Fruit fly (Drosophila melanogaster) whole organism, embryonic: Measurements from ENCODE around the gene CG17198.
A peak's percentile ranks its signal among the peaks of the same experiment; 100 is the strongest.

Source experiments
- Adf1 ChIP-seq: fragments of 200-800 bp; sonication (Bioruptor generic); IDR thresholded peaks from 2 replicates; pipeline ENCODE4 v1.3.6; 2022; ENCODE audit warnings: missing biosample characterization, missing genetic modification characterization
- Atf3 ChIP-seq: fragments of 200-800 bp; sonication (Bioruptor generic); optimal IDR thresholded peaks from 3 replicates; lab custom pipeline; 2016; ENCODE audit warnings: missing biosample characterization, missing genetic modification characterization
- B-H2 ChIP-seq: fragments of 200-800 bp; sonication (Bioruptor generic); optimal IDR thresholded peaks from 2 replicates; lab custom pipeline; 2018; ENCODE audit warnings: missing biosample characterization, mild to moderate bottlenecking, missing genetic modification characterization
- Bdp1 ChIP-seq: fragments of 200-800 bp; sonication (Bioruptor generic); optimal IDR thresholded peaks from 3 replicates; lab custom pipeline; 2016; ENCODE audit warnings: missing biosample characterization, missing genetic modification characterization
- CG10147 ChIP-seq: fragments of 200-800 bp; sonication (Bioruptor generic); optimal IDR thresholded peaks from 2 replicates; lab custom pipeline; 2019; ENCODE audit warnings: missing biosample characterization, mild to moderate bottlenecking, missing genetic modification characterization, moderate library complexity
- CG11093 ChIP-seq: fragments of 200-800 bp; sonication (Bioruptor generic); IDR thresholded peaks from 3 replicates; pipeline ENCODE4 v1.3.6; 2022; ENCODE audit warnings: missing biosample characterization, missing genetic modification characterization
- CG12104 ChIP-seq: fragments of 200-800 bp; sonication (Bioruptor generic); optimal IDR thresholded peaks from 3 replicates; lab custom pipeline; 2016; ENCODE audit warnings: missing biosample characterization, missing genetic modification characterization
- CG12299 ChIP-seq: fragments of 200-800 bp; sonication (Bioruptor generic); optimal IDR thresholded peaks from 2 replicates; lab custom pipeline; 2018; ENCODE audit warnings: missing biosample characterization, mild to moderate bottlenecking, missing genetic modification characterization
- CG13296 ChIP-seq: fragments of 200-800 bp; sonication (Bioruptor generic); optimal IDR thresholded peaks from 3 replicates; lab custom pipeline; 2018; ENCODE audit warnings: missing biosample characterization, mild to moderate bottlenecking, missing genetic modification characterization
- CG13775 ChIP-seq: fragments of 200-800 bp; sonication (Bioruptor generic); optimal IDR thresholded peaks from 3 replicates; lab custom pipeline; 2017; ENCODE audit warnings: missing biosample characterization, mild to moderate bottlenecking, missing genetic modification characterization
- CG17359 ChIP-seq: fragments of 200-800 bp; sonication (Bioruptor generic); optimal IDR thresholded peaks from 3 replicates; lab custom pipeline; 2018; ENCODE audit warnings: missing biosample characterization, mild to moderate bottlenecking, missing genetic modification characterization, moderate library complexity
- CG31388 ChIP-seq: fragments of 200-800 bp; sonication (Bioruptor generic); optimal IDR thresholded peaks from 2 replicates; lab custom pipeline; 2016; ENCODE audit warnings: missing biosample characterization, missing genetic modification characterization
- CG43689 ChIP-seq: fragments of 200-800 bp; sonication (Bioruptor generic); IDR thresholded peaks from 2 replicates; pipeline ENCODE4 v1.3.6; 2022; ENCODE audit warnings: missing biosample characterization, missing genetic modification characterization
- CG6254 ChIP-seq: fragments of 200-800 bp; sonication (Bioruptor generic); optimal IDR thresholded peaks from 3 replicates; lab custom pipeline; 2017; ENCODE audit warnings: mild to moderate bottlenecking, missing biosample characterization, missing genetic modification reagents, missing genetic modification characterization
- CG6683 ChIP-seq: fragments of 200-800 bp; sonication (Bioruptor generic); optimal IDR thresholded peaks from 2 replicates; lab custom pipeline; 2017; ENCODE audit warnings: missing biosample characterization, mild to moderate bottlenecking, missing genetic modification characterization, missing genetic modification reagents
- CG6689 ChIP-seq: fragments of 200-800 bp; sonication (Bioruptor generic); IDR thresholded peaks from 2 replicates; pipeline ENCODE4 v1.3.6; 2022; ENCODE audit warnings: missing biosample characterization, missing genetic modification characterization
- CG8478 ChIP-seq: fragments of >200 bp; optimal IDR thresholded peaks from 2 replicates; lab custom pipeline; 2018
- CG8944 ChIP-seq: fragments of 200-800 bp; sonication (Bioruptor generic); optimal IDR thresholded peaks from 3 replicates; lab custom pipeline; 2016; ENCODE audit warnings: missing biosample characterization, missing genetic modification characterization
- CG9817 ChIP-seq: fragments of 200-800 bp; sonication (Bioruptor generic); optimal IDR thresholded peaks from 2 replicates; lab custom pipeline; 2018; ENCODE audit warnings: missing biosample characterization, mild to moderate bottlenecking, missing genetic modification characterization, moderate library complexity
- CHES-1-like ChIP-seq: fragments of 200-800 bp; sonication (Bioruptor generic); optimal IDR thresholded peaks from 2 replicates; lab custom pipeline; 2016; ENCODE audit warnings: missing biosample characterization, missing genetic modification characterization
- Dek ChIP-seq: fragments of 200-800 bp; sonication (Bioruptor generic); optimal IDR thresholded peaks from 3 replicates; lab custom pipeline; 2019; ENCODE audit warnings: missing biosample characterization, mild to moderate bottlenecking, missing genetic modification characterization, moderate library complexity
- Dfd ChIP-seq, 2 experiments: fragments of >200 bp; optimal IDR thresholded peaks; 2 replicates each; lab custom pipeline; 2017; ENCODE audit warnings: missing biosample characterization in 2 of 2, missing genetic modification characterization in 2 of 2
- Elba2 ChIP-seq: fragments of 200-800 bp; sonication (Bioruptor generic); optimal IDR thresholded peaks from 3 replicates; lab custom pipeline; 2016; ENCODE audit warnings: missing biosample characterization, missing genetic modification characterization
- Hmx ChIP-seq: fragments of 200-800 bp; sonication (Bioruptor generic); optimal IDR thresholded peaks from 2 replicates; lab custom pipeline; 2016; ENCODE audit warnings: missing biosample characterization, missing genetic modification characterization
- Kr ChIP-seq: fragments of 200-800 bp; sonication (Bioruptor generic); optimal IDR thresholded peaks from 2 replicates; lab custom pipeline; 2017; ENCODE audit warnings: missing biosample characterization, mild to moderate bottlenecking, missing genetic modification characterization
- Lhr ChIP-seq: fragments of 200-800 bp; sonication (Bioruptor generic); optimal IDR thresholded peaks from 3 replicates; lab custom pipeline; 2017; ENCODE audit warnings: mild to moderate bottlenecking, missing biosample characterization, missing genetic modification reagents, missing genetic modification characterization
- Nf-YC ChIP-seq: fragments of 200-800 bp; optimal IDR thresholded peaks from 3 replicates; lab custom pipeline; 2019; ENCODE audit warnings: missing biosample characterization, mild to moderate bottlenecking, missing genetic modification characterization, moderate library complexity
- Spps ChIP-seq: fragments of 200-800 bp; sonication (Bioruptor generic); optimal IDR thresholded peaks from 2 replicates; lab custom pipeline; 2018; ENCODE audit warnings: missing biosample characterization, mild to moderate bottlenecking, missing genetic modification characterization
- Stat92E ChIP-seq, 3 experiments: fragments of >200 bp in 2 of 3; fragments of 200-800 bp in 1 of 3; sonication (Bioruptor generic) in 1 of 3; optimal IDR thresholded peaks; 2 replicates each; lab custom pipeline; 2017 to 2019; ENCODE audit warnings: missing biosample characterization in 3 of 3, missing genetic modification characterization in 3 of 3, mild to moderate bottlenecking in 1 of 3, moderate library complexity in 1 of 3
- Tbp ChIP-seq: fragments of >200 bp; optimal IDR thresholded peaks from 2 replicates; lab custom pipeline; 2018; ENCODE audit warnings: missing biosample characterization, missing genetic modification characterization
- Trl ChIP-seq, 3 experiments: fragments of >200 bp in 2 of 3; fragments of 200-800 bp in 1 of 3; sonication (Bioruptor generic) in 1 of 3; optimal IDR thresholded peaks; 2 replicates in 1 of 3; 3 replicates in 2 of 3; lab custom pipeline; 2016 to 2017; ENCODE audit warnings: missing biosample characterization in 1 of 3, missing genetic modification characterization in 1 of 3
- abd-A ChIP-seq: fragments of 200-800 bp; sonication (Bioruptor generic); optimal IDR thresholded peaks from 3 replicates; lab custom pipeline; 2019; ENCODE audit warnings: missing biosample characterization, mild to moderate bottlenecking, missing genetic modification characterization, moderate library complexity
- bcd ChIP-seq: fragments of 200-800 bp; sonication (Bioruptor generic); optimal IDR thresholded peaks from 2 replicates; lab custom pipeline; 2017; ENCODE audit warnings: missing biosample characterization, mild to moderate bottlenecking, missing genetic modification characterization
- chinmo ChIP-seq: fragments of 200-800 bp; sonication (Bioruptor generic); IDR thresholded peaks from 4 replicates; pipeline ENCODE4 v1.3.6; 2022; ENCODE audit warnings: missing biosample characterization, missing genetic modification characterization; ENCODE audit not compliant: partially characterized antibody
- croc ChIP-seq: fragments of 200-800 bp; sonication (Bioruptor generic); conservative IDR thresholded peaks from 3 replicates; pipeline ENCODE4 v1.3.6; 2022; ENCODE audit warnings: missing biosample characterization, missing genetic modification characterization
- cwo ChIP-seq: fragments of 200-800 bp; sonication (Bioruptor generic); optimal IDR thresholded peaks from 3 replicates; lab custom pipeline; 2017; ENCODE audit warnings: missing biosample characterization, missing genetic modification characterization, mild to moderate bottlenecking, moderate library complexity, missing genetic modification reagents
- dm ChIP-seq: fragments of 200-800 bp; sonication (Bioruptor generic); optimal IDR thresholded peaks from 3 replicates; lab custom pipeline; 2016; ENCODE audit warnings: missing biosample characterization, missing genetic modification characterization
- fd102C ChIP-seq: fragments of 200-800 bp; sonication (Bioruptor generic); optimal IDR thresholded peaks from 2 replicates; lab custom pipeline; 2018; ENCODE audit warnings: missing biosample characterization, mild to moderate bottlenecking, missing genetic modification characterization, moderate library complexity
- fd96Cb ChIP-seq: fragments of 200-800 bp; sonication (Bioruptor generic); optimal IDR thresholded peaks from 2 replicates; lab custom pipeline; 2018; ENCODE audit warnings: missing biosample characterization, mild to moderate bottlenecking, missing genetic modification characterization, moderate library complexity
- jing ChIP-seq: fragments of 200-800 bp; sonication (Bioruptor generic); optimal IDR thresholded peaks from 2 replicates; lab custom pipeline; 2018; ENCODE audit warnings: missing biosample characterization, mild to moderate bottlenecking, missing genetic modification characterization
- kay ChIP-seq: fragments of 200-800 bp; sonication (Bioruptor generic); optimal IDR thresholded peaks from 2 replicates; lab custom pipeline; 2016; ENCODE audit warnings: missing biosample characterization, missing genetic modification characterization
- run ChIP-seq: fragments of 200-800 bp; sonication (Bioruptor generic); optimal IDR thresholded peaks from 3 replicates; lab custom pipeline; 2018; ENCODE audit warnings: missing biosample characterization, mild to moderate bottlenecking, missing genetic modification characterization
- salm ChIP-seq: fragments of 200-800 bp; sonication (Bioruptor generic); optimal IDR thresholded peaks from 2 replicates; lab custom pipeline; 2018; ENCODE audit warnings: missing biosample characterization, mild to moderate bottlenecking, missing genetic modification characterization
- scrt ChIP-seq: fragments of 200-800 bp; sonication (Bioruptor generic); optimal IDR thresholded peaks from 2 replicates; lab custom pipeline; 2018; ENCODE audit warnings: missing biosample characterization, mild to moderate bottlenecking, missing genetic modification characterization, moderate library complexity
- toy ChIP-seq: fragments of 200-800 bp; sonication (Bioruptor generic); IDR thresholded peaks from 2 replicates; pipeline ENCODE4 v1.3.6; 2022; ENCODE audit warnings: missing biosample characterization, missing genetic modification characterization
- trh ChIP-seq: fragments of 200-800 bp; sonication (Bioruptor generic); optimal IDR thresholded peaks from 2 replicates; lab custom pipeline; 2016; ENCODE audit warnings: missing biosample characterization, missing genetic modification characterization
- usp ChIP-seq: fragments of >200 bp; optimal IDR thresholded peaks from 2 replicates; lab custom pipeline; 2017; ENCODE audit warnings: missing biosample characterization, missing genetic modification characterization
- zfh1 ChIP-seq: fragments of 200-800 bp; sonication (Bioruptor generic); IDR thresholded peaks from 3 replicates; pipeline ENCODE4 v1.3.6; 2022; ENCODE audit warnings: missing biosample characterization, missing genetic modification characterization

Gene CG17198

DNA sequence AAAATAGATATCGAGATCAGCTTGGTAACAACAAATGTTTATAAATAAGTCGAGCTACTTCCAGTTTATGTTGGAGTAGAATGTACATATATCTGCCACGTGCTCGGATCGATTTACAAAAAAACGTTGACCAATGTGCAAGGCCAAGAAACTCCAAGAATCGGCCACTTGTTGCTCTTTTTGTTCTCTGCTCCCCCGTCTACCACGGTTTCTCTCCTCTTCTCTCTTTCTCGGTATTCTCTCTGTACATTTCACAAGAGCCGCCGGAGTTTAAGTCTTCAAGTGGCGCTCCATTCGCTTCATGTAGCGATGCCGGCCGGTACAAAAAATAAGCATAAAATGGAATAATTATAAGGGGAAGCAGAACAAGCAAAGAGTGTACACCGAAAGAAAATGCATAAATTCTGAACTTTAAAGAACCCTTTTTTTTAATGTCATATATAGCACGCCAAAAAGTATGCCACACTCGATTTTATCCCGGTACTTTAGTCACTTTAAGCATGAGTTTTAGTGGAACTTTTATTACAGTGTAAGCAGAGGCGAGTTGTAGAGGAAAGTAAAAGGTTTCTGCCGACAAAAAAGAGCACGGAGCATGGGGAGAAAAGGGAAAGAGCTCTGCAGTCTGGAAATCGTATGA lies 37.3 kb downstream of the CG17198 start (continued):
- TF ChIP-seq CG6683 = no peak
- peak; percentile 78 for TF ChIP-seq CG13775 (GFP tag; lab: Kevin White, UChicago)
- TF ChIP-seq zfh1 = peak; percentile 94
- TF ChIP-seq CG12299 (tag; lab: Kevin White, UChicago) = peak; percentile 76
- TF ChIP-seq Kr = no peak
- peak; percentile 84 for TF ChIP-seq CG31388
- peak; percentile 93 for TF ChIP-seq CG6254 (GFP tag; lab: Kevin White, UChicago)
- TF ChIP-seq CG6689 = peak; percentile 93
- TF ChIP-seq jing (GFP tag; lab: Kevin White, UChicago) = peak; percentile 88
- peak; percentile 83 for TF ChIP-seq CG9817 (tag; lab: Kevin White, UChicago)
- peak; percentile 37; the same call in 1 of the 2 replicates for TF ChIP-seq CG43689 (GFP tag; lab: Robert Waterston, UW)
- TF ChIP-seq salm (tag; lab: Kevin White, UChicago) = peak; percentile 89
- peak; percentile 82 for TF ChIP-seq Bdp1 (GFP tag; lab: Kevin White, UChicago)
- no peak for TF ChIP-seq usp
- TF ChIP-seq Stat92E (GFP tag; optimal IDR thresholded peaks at IDR 0.05; lab: Kevin White, UChicago) = peak in 1 of 3 experiments; percentile 96
- peak; percentile 70 for TF ChIP-seq cwo (GFP tag; lab: Kevin White, UChicago)
- peak; percentile 82 for TF ChIP-seq scrt (GFP tag; lab: Kevin White, UChicago)
- TF ChIP-seq Hmx (GFP tag; lab: Kevin White, UChicago) = peak; percentile 77
- peak; percentile 90 for TF ChIP-seq CG11093 (GFP tag; lab: Robert Waterston, UW)
- peak; percentile 71 for TF ChIP-seq run
- no peak for TF ChIP-seq Dek (tag; lab: Kevin White, UChicago)
- peak; percentile 37 for TF ChIP-seq CG13296 (GFP tag; lab: Kevin White, UChicago)
- no peak for TF ChIP-seq Tbp (GFP tag; lab: Kevin White, UChicago)
- TF ChIP-seq Elba2 = no peak
- peak; percentile 85 for TF ChIP-seq CG12104
- TF ChIP-seq fd96Cb (tag; lab: Kevin White, UChicago) = peak; percentile 97
- TF ChIP-seq CG8478 (lab: Kevin White, UChicago) = no peak
- peak; percentile 86 for TF ChIP-seq kay
- TF ChIP-seq Spps (tag; lab: Kevin White, UChicago) = peak; percentile 93
- peak; percentile 95 for TF ChIP-seq CG17359
- peak; percentile 87 for TF ChIP-seq dm (GFP tag; lab: Kevin White, UChicago)
- peak; percentile 82 for TF ChIP-seq trh (GFP tag; lab: Kevin White, UChicago)
- peak; percentile 95 for TF ChIP-seq CG8944 (GFP tag; lab: Kevin White, UChicago)
- TF ChIP-seq croc (GFP tag; lab: Robert Waterston, UW) = peak; percentile 96
- TF ChIP-seq Lhr = peak; percentile 85
- TF ChIP-seq abd-A (tag; lab: Kevin White, UChicago) = peak; percentile 7
- TF ChIP-seq Dfd (GFP tag; optimal IDR thresholded peaks at IDR 0.05; lab: Kevin White, UChicago) = no peak
- TF ChIP-seq Atf3 (GFP tag; lab: Kevin White, UChicago) = peak; percentile 93
- TF ChIP-seq Adf1 = 0 out of 2 replicates have a peak, but pooled peaks have one; percentile 37
- TF ChIP-seq, all 482 proteins: peak for 405

DNA sequence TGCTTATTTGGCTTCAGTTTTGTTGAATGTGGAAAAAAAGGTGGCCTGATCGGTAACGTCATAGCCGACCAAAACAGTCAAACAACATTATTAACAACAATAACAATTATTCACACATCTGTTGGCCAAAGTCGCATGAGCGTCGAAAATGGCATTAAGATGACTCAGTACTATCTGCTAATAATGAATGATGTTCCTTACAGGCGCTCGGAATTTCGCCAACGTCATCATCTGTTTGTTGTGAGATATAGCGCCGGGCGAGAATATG lies 39.4 kb downstream of the CG17198 start:
- TF ChIP-seq Nf-YC (tag; lab: Kevin White, UChicago) (peak; percentile 4), Trl (optimal IDR thresholded peaks at IDR 0.05; lab: Kevin White, UChicago) (peak in 1 of 2 experiments; percentile 46), Trl (GFP tag; optimal IDR thresholded peaks at IDR 0.05; lab: Kevin White, UChicago) (no peak), CG9817 (tag; lab: Kevin White, UChicago) (no peak), toy (GFP tag; lab: Robert Waterston, UW) (no peak), CHES-1-like (GFP tag; lab: Kevin White, UChicago) (no peak), CG10147 (GFP tag; lab: Kevin White, UChicago) (no peak), usp (no peak), fd102C (no peak), chinmo (GFP tag; lab: Robert Waterston, UW) (peak; percentile 78; the same call in 1 of the 4 replicates), B-H2 (GFP tag; lab: Kevin White, UChicago) (peak; percentile 12), bcd (no peak)
- TF ChIP-seq, all 482 proteins: peak for 4
